Worm (Caenorhabditis elegans): ENCODE measurements around the gene vps-50.

vps-50 gene

ce11 chrIII:10902341-10902740 lies 33.3 kb downstream of the vps-50 start, which contains the start of gene unc-119:
Gene unc-119, plus strand, starts transcription at chrIII:10902641.
- TF ChIP-seq ztf-16 (tag; optimal IDR thresholded peaks at IDR 0.05) (no peak), ceh-34 (tag; optimal IDR thresholded peaks at IDR 0.05) (no peak), madf-2 (tag; optimal IDR thresholded peaks at IDR 0.05) (no peak), ets-4 (tag; optimal IDR thresholded peaks at IDR 0.05) (no peak), unc-86 (tag; optimal IDR thresholded peaks at IDR 0.05) (no peak), ceh-30 (tag; optimal IDR thresholded peaks at IDR 0.05) (no peak), sox-4 (tag; optimal IDR thresholded peaks at IDR 0.05) (no peak)

- TF ChIP-seq sdc-2 (tag; optimal IDR thresholded peaks at IDR 0.05) (no peak), eyg-1 (tag; optimal IDR thresholded peaks at IDR 0.05) (no peak), lim-6 (tag; optimal IDR thresholded peaks at IDR 0.05) (no peak), pat-9 (tag; optimal IDR thresholded peaks at IDR 0.05) (no peak), gmeb-2 (tag; optimal IDR thresholded peaks at IDR 0.05) (no peak), ceh-45 (GFP tag; IDR thresholded peaks at IDR 0.05) (no peak), ref-2 (tag; optimal IDR thresholded peaks at IDR 0.05) (no peak)
Measured at ce11 chrIII:10903009-10903609, 34.1 kb downstream of the vps-50 start.

ce11 chrIII:10904320-10904961 lies 35.4 kb downstream of the vps-50 start:
- TF ChIP-seq lim-6 (tag; optimal IDR thresholded peaks at IDR 0.05) (no peak), ceh-48 (tag; optimal IDR thresholded peaks at IDR 0.05) (no peak), F13H6.1 (tag; optimal IDR thresholded peaks at IDR 0.05) (no peak), hlh-30 (tag; optimal IDR thresholded peaks at IDR 0.05; ENCODE audit: insufficient read depth) (no peak), unc-42 (tag; optimal IDR thresholded peaks at IDR 0.05) (no peak), lin-11 (tag; optimal IDR thresholded peaks at IDR 0.05) (no peak), ref-2 (tag; optimal IDR thresholded peaks at IDR 0.05) (no peak), C08G9.2 (tag; optimal IDR thresholded peaks at IDR 0.05) (no peak)

DNA sequence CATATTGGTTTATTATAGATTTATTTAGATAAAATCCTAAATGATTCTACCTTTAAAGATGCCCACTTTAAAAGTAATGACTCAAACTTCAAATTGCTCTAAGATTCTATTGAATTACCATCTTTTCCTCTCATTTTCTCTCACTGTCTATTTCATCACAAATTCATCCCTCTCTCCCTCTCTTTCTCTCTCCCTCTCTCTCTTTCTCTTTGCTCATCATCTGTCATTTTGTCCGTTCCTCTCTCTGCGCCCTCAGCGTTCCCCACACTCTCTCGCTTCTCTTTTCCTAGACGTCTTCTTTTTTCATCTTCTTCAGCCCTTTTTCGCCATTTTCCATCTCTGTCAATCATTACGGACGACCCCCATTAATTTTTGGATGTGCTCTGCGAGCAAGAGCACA lies 36.1 kb downstream of the vps-50 start:
- TF ChIP-seq dmd-4 (tag; optimal IDR thresholded peaks at IDR 0.05; ENCODE audit: borderline replicate concordance) (no peak), ceh-22 (tag; optimal IDR thresholded peaks at IDR 0.05) (no peak), ceh-31 (tag; optimal IDR thresholded peaks at IDR 0.05) (peak; percentile 45), ceh-2 (tag; optimal IDR thresholded peaks at IDR 0.05) (no peak), ceh-18 (tag; optimal IDR thresholded peaks at IDR 0.05) (no peak), unc-42 (tag; optimal IDR thresholded peaks at IDR 0.05) (peak; percentile 68), ceh-14 (tag; optimal IDR thresholded peaks at IDR 0.05) (peak; percentile 26), odd-2 (tag; optimal IDR thresholded peaks at IDR 0.05) (no peak), tbx-2 (tag; optimal IDR thresholded peaks at IDR 0.05) (no peak), C38D4.7 (GFP tag; optimal IDR thresholded peaks at IDR 0.05) (no peak), nfya-1 (tag; optimal IDR thresholded peaks at IDR 0.05) (peak; percentile 35), zip-5 (tag; optimal IDR thresholded peaks at IDR 0.05) (no peak), ceh-19 (GFP tag; optimal IDR thresholded peaks at IDR 0.05) (no peak), pros-1 (tag; optimal IDR thresholded peaks at IDR 0.05) (no peak), pqm-1 (tag; optimal IDR thresholded peaks at IDR 0.05) (no peak), ets-4 (tag; optimal IDR thresholded peaks at IDR 0.05) (no peak), nhr-232 (tag; optimal IDR thresholded peaks at IDR 0.05) (no peak), pag-3 (tag; optimal IDR thresholded peaks at IDR 0.05; ENCODE audit: borderline replicate concordance) (no peak), K02D7.2 (tag; optimal IDR thresholded peaks at IDR 0.05) (no peak), pha-4 (tag; optimal IDR thresholded peaks at IDR 0.05) (no peak), unc-55 (GFP tag; optimal IDR thresholded peaks at IDR 0.05) (peak; percentile 96), hlh-6 (tag; optimal IDR thresholded peaks at IDR 0.05) (no peak), elt-2 (tag; optimal IDR thresholded peaks at IDR 0.05) (no peak)

Measured in whole organism, late embryonic.